Worm (Caenorhabditis elegans) whole organism, late embryonic: Measurements from ENCODE around the gene myo-2.

Source experiments
- C08G9.2 ChIP-seq: sonication (generic microtip); optimal IDR thresholded peaks from 2 replicates; lab custom pipeline; 2016; ENCODE audit warnings: mild to moderate bottlenecking, missing genetic modification characterization, moderate library complexity, missing compliant biosample characterization
- K02D7.2 ChIP-seq: sonication (generic microtip); optimal IDR thresholded peaks from 2 replicates; lab custom pipeline; 2017; ENCODE audit warnings: mild to moderate bottlenecking, missing genetic modification characterization, missing compliant biosample characterization
- K09A11.1 ChIP-seq: sonication (generic microtip); optimal IDR thresholded peaks from 2 replicates; lab custom pipeline; 2017; ENCODE audit warnings: antibody characterized with exemption, mild to moderate bottlenecking, missing genetic modification characterization, missing compliant biosample characterization; ENCODE audit not compliant: insufficient read depth
- Y22D7AL.16 ChIP-seq: sonication (generic microtip); optimal IDR thresholded peaks from 2 replicates; lab custom pipeline; 2016; ENCODE audit warnings: missing genetic modification characterization, missing compliant biosample characterization
- ahr-1 ChIP-seq: sonication (generic microtip); optimal IDR thresholded peaks from 2 replicates; lab custom pipeline; 2016; ENCODE audit warnings: missing genetic modification characterization, missing compliant biosample characterization
- ceh-18 ChIP-seq: sonication (generic microtip); optimal IDR thresholded peaks from 2 replicates; lab custom pipeline; 2016; ENCODE audit warnings: missing genetic modification characterization, missing compliant biosample characterization
- ceh-22 ChIP-seq: sonication (generic microtip); optimal IDR thresholded peaks from 2 replicates; lab custom pipeline; 2017; ENCODE audit warnings: missing biosample characterization, missing genetic modification characterization
- ceh-24 ChIP-seq: sonication (generic microtip); optimal IDR thresholded peaks from 2 replicates; lab custom pipeline; 2016; ENCODE audit warnings: mild to moderate bottlenecking, missing genetic modification characterization, missing compliant biosample characterization
- ceh-30 ChIP-seq: fragments of 150-350 bp; optimal IDR thresholded peaks from 2 replicates; lab custom pipeline; 2014; ENCODE audit warnings: missing biosample characterization, missing genetic modification characterization
- ceh-31 ChIP-seq: sonication (generic microtip); optimal IDR thresholded peaks from 2 replicates; lab custom pipeline; 2016; ENCODE audit warnings: missing genetic modification characterization, missing compliant biosample characterization
- ceh-34 ChIP-seq: sonication (generic microtip); optimal IDR thresholded peaks from 2 replicates; lab custom pipeline; 2016; ENCODE audit warnings: mild to moderate bottlenecking, missing genetic modification characterization, missing compliant biosample characterization
- ceh-45 ChIP-seq: fragments of 200-800 bp; sonication (Bioruptor generic); IDR thresholded peaks from 2 replicates; pipeline ENCODE4 v1.3.6; 2022; ENCODE audit warnings: missing genetic modification reagents, missing genetic modification characterization, missing compliant biosample characterization
- ceh-6 ChIP-seq: fragments of 200-800 bp; sonication (Bioruptor generic); optimal IDR thresholded peaks from 2 replicates; lab custom pipeline; 2018; ENCODE audit warnings: mild to moderate bottlenecking, missing genetic modification characterization, missing compliant biosample characterization
- ceh-9 ChIP-seq: sonication (generic microtip); optimal IDR thresholded peaks from 2 replicates; lab custom pipeline; 2016; ENCODE audit warnings: mild to moderate bottlenecking, missing genetic modification characterization, inconsistent platforms, missing compliant biosample characterization
- che-1 ChIP-seq: sonication (generic microtip); optimal IDR thresholded peaks from 2 replicates; lab custom pipeline; 2016; ENCODE audit warnings: mild to moderate bottlenecking, missing genetic modification characterization, missing compliant biosample characterization
- dmd-4 ChIP-seq: sonication (generic microtip); optimal IDR thresholded peaks from 2 replicates; lab custom pipeline; 2016; ENCODE audit warnings: borderline replicate concordance, missing genetic modification characterization, missing compliant biosample characterization
- dve-1 ChIP-seq: sonication (generic microtip); optimal IDR thresholded peaks from 2 replicates; lab custom pipeline; 2017; ENCODE audit warnings: antibody characterized with exemption, mild to moderate bottlenecking, missing genetic modification characterization, missing compliant biosample characterization
- elt-2 ChIP-seq: sonication (generic microtip); optimal IDR thresholded peaks from 2 replicates; lab custom pipeline; 2016; ENCODE audit warnings: missing genetic modification reagents, missing genetic modification characterization, missing compliant biosample characterization
- elt-4 ChIP-seq: sonication (generic microtip); optimal IDR thresholded peaks from 2 replicates; lab custom pipeline; 2016; ENCODE audit warnings: missing genetic modification characterization, missing compliant biosample characterization
- ets-4 ChIP-seq: sonication (generic microtip); optimal IDR thresholded peaks from 2 replicates; lab custom pipeline; 2016; ENCODE audit warnings: missing genetic modification characterization, missing compliant biosample characterization
- eyg-1 ChIP-seq: sonication (generic microtip); optimal IDR thresholded peaks from 2 replicates; lab custom pipeline; 2016; ENCODE audit warnings: missing genotype, missing genetic modification characterization, missing compliant biosample characterization
- fax-1 ChIP-seq: sonication (generic microtip); optimal IDR thresholded peaks from 2 replicates; lab custom pipeline; 2016; ENCODE audit warnings: missing genotype, missing genetic modification characterization, missing compliant biosample characterization
- fkh-10 ChIP-seq: fragments of 150-350 bp; optimal IDR thresholded peaks from 2 replicates; lab custom pipeline; 2014; ENCODE audit warnings: missing biosample characterization, missing genetic modification reagents, missing genetic modification characterization
- hlh-13 ChIP-seq: fragments of 200-800 bp; sonication (Bioruptor generic); optimal IDR thresholded peaks from 2 replicates; lab custom pipeline; 2018; ENCODE audit warnings: mild to moderate bottlenecking, missing genetic modification characterization, missing compliant biosample characterization
- hlh-30 ChIP-seq: sonication (generic microtip); optimal IDR thresholded peaks from 2 replicates; lab custom pipeline; 2017; ENCODE audit warnings: antibody characterized with exemption, missing genetic modification characterization, missing compliant biosample characterization; ENCODE audit not compliant: insufficient read depth
- hlh-6 ChIP-seq: sonication (generic microtip); optimal IDR thresholded peaks from 2 replicates; lab custom pipeline; 2016; ENCODE audit warnings: missing genotype, missing genetic modification characterization, missing compliant biosample characterization
- hlh-8 ChIP-seq: sonication (generic microtip); optimal IDR thresholded peaks from 2 replicates; lab custom pipeline; 2016; ENCODE audit warnings: missing genotype, missing genetic modification characterization, missing compliant biosample characterization
- lim-6 ChIP-seq: sonication (generic microtip); optimal IDR thresholded peaks from 2 replicates; lab custom pipeline; 2016; ENCODE audit warnings: missing genetic modification characterization, missing compliant biosample characterization
- madf-2 ChIP-seq: sonication (generic microtip); optimal IDR thresholded peaks from 2 replicates; lab custom pipeline; 2017; ENCODE audit warnings: missing genetic modification characterization, missing compliant biosample characterization
- nfya-1 ChIP-seq: sonication (generic microtip); optimal IDR thresholded peaks from 2 replicates; lab custom pipeline; 2017; ENCODE audit warnings: missing genetic modification characterization, mild to moderate bottlenecking, missing compliant biosample characterization, antibody characterized with exemption, moderate library complexity
- nhr-11 ChIP-seq: fragments of 150-350 bp; optimal IDR thresholded peaks from 2 replicates; lab custom pipeline; 2014; ENCODE audit warnings: missing biosample characterization, missing genetic modification characterization
- nhr-232 ChIP-seq: sonication (generic microtip); optimal IDR thresholded peaks from 2 replicates; lab custom pipeline; 2016; ENCODE audit warnings: missing genetic modification characterization, missing compliant biosample characterization
- npax-4 ChIP-seq: sonication (generic microtip); optimal IDR thresholded peaks from 2 replicates; lab custom pipeline; 2016; ENCODE audit warnings: missing genetic modification characterization, missing compliant biosample characterization
- pat-9 ChIP-seq: fragments of 200-800 bp; sonication (Bioruptor generic); optimal IDR thresholded peaks from 2 replicates; lab custom pipeline; 2018; ENCODE audit warnings: mild to moderate bottlenecking, missing genetic modification characterization, moderate library complexity, missing compliant biosample characterization
- pax-1 ChIP-seq: fragments of 150-350 bp; optimal IDR thresholded peaks from 2 replicates; lab custom pipeline; 2014; ENCODE audit warnings: missing biosample characterization, missing genetic modification characterization
- pros-1 ChIP-seq: fragments of 150-350 bp; optimal IDR thresholded peaks from 2 replicates; lab custom pipeline; 2014; ENCODE audit warnings: missing biosample characterization, missing genetic modification reagents, missing genetic modification characterization
- ref-2 ChIP-seq: sonication (generic microtip); optimal IDR thresholded peaks from 2 replicates; lab custom pipeline; 2016; ENCODE audit warnings: missing genetic modification characterization, missing compliant biosample characterization
- rnt-1 ChIP-seq: sonication (generic microtip); optimal IDR thresholded peaks from 2 replicates; lab custom pipeline; 2016; ENCODE audit warnings: missing genetic modification characterization, missing compliant biosample characterization
- sdc-2 ChIP-seq: sonication (generic microtip); optimal IDR thresholded peaks from 2 replicates; lab custom pipeline; 2016; ENCODE audit warnings: missing genotype, missing genetic modification characterization, missing compliant biosample characterization
- sox-2 ChIP-seq: fragments of 200-800 bp; sonication (Bioruptor generic); IDR thresholded peaks from 2 replicates; pipeline ENCODE4 v1.3.6; 2022; ENCODE audit warnings: missing genetic modification reagents, missing genetic modification characterization, missing compliant biosample characterization
- sox-4 ChIP-seq: sonication (generic microtip); optimal IDR thresholded peaks from 2 replicates; lab custom pipeline; 2017; ENCODE audit warnings: mild to moderate bottlenecking, missing genetic modification characterization, inconsistent platforms, missing compliant biosample characterization
- syd-9 ChIP-seq: sonication (generic microtip); optimal IDR thresholded peaks from 2 replicates; lab custom pipeline; 2016; ENCODE audit warnings: mild to moderate bottlenecking, missing genetic modification characterization, moderate library complexity, missing compliant biosample characterization
- tbx-7 ChIP-seq: sonication (generic microtip); optimal IDR thresholded peaks from 2 replicates; lab custom pipeline; 2016; ENCODE audit warnings: missing genotype, missing genetic modification characterization, missing compliant biosample characterization
- ttx-3 ChIP-seq: sonication (generic microtip); optimal IDR thresholded peaks from 2 replicates; lab custom pipeline; 2016; ENCODE audit warnings: missing genetic modification reagents, missing genetic modification characterization, missing compliant biosample characterization
- unc-42 ChIP-seq: sonication (generic microtip); optimal IDR thresholded peaks from 2 replicates; lab custom pipeline; 2016; ENCODE audit warnings: missing genotype, missing genetic modification characterization, missing compliant biosample characterization
- unc-55 ChIP-seq: sonication (generic microtip); optimal IDR thresholded peaks from 2 replicates; lab custom pipeline; 2017; ENCODE audit warnings: missing biosample characterization, missing genetic modification reagents, missing genetic modification characterization
- ztf-16 ChIP-seq: sonication (generic microtip); optimal IDR thresholded peaks from 2 replicates; lab custom pipeline; 2017; ENCODE audit warnings: missing genetic modification characterization, missing compliant biosample characterization

myo-2 gene

DNA sequence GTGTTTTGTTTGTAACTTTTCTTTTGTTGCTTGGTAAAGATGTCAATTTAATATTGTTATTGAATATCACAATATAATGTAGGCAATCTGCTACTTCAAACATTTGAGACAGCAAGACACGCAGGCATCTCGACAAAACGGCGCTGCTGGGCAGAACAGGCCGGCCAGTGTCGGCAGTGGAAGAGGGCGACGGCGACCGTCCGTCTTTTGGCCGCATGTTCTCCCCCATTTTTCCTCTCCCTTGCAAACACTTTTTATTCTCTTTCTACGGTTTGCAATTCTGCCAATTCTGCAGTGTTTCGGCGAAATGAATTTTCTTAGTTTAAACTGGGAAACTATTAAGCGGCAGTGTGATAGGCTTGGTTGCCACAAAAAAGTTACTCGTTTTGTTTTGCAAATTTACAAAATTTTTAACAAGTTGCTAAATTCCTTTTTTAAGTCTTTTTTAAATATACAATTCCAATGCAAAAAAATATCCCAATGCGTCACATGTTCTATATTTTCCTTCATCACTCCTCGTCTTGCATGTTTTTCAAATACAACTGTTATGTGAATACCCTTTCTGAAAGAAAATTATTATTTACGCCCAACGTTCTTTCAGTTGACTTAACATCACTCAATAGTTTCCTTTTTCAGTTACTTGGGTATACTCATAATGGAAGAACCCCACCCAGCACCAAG is 18.5 kb upstream of the myo-2 start, which contains the start of gene T18D3.6:
TSS of gene T18D3.6 (plus strand) at position 631 of the 681 bp plus-strand sequence.
- TF ChIP-seq pros-1 (tag; lab: Kevin White, UChicago) (no peak), elt-2 (no peak), ceh-45 (GFP tag; lab: Robert Waterston, UW) (0 out of 2 replicates have a peak, but pooled peaks have one; percentile 14)

DNA sequence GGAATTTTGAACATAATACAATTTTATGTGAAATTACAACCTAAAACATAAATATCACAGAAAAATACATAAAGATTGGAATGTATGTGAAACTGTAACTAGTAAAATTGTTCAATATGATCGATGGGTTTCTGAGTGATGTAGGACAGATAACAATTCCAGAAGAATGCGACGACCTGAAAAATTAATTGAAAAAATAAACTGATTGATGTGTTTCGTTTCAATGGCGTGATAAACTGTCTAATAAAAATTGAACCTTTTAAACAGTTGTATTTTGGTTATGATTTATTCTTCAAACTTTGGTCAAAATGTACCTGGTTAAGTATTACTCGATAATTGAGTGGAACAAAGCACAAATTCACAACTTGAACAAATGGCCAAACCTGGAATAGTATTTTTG is 16.6 kb upstream of the myo-2 start:
- no peak for TF ChIP-seq Y22D7AL.16 (tag; lab: Kevin White, UChicago)
- no peak for TF ChIP-seq ceh-30
- TF ChIP-seq nhr-232: no peak
- no peak for TF ChIP-seq elt-4 (tag; lab: Kevin White, UChicago)
- no peak for TF ChIP-seq K09A11.1 (tag; lab: Kevin White, UChicago)
- TF ChIP-seq lim-6: no peak
- TF ChIP-seq syd-9 (tag; lab: Kevin White, UChicago): no peak
- TF ChIP-seq tbx-7 (tag; lab: Kevin White, UChicago): no peak
- TF ChIP-seq pat-9 (tag; lab: Kevin White, UChicago): no peak
- no peak for TF ChIP-seq ahr-1 (tag; lab: Kevin White, UChicago)
- no peak for TF ChIP-seq sdc-2

DNA sequence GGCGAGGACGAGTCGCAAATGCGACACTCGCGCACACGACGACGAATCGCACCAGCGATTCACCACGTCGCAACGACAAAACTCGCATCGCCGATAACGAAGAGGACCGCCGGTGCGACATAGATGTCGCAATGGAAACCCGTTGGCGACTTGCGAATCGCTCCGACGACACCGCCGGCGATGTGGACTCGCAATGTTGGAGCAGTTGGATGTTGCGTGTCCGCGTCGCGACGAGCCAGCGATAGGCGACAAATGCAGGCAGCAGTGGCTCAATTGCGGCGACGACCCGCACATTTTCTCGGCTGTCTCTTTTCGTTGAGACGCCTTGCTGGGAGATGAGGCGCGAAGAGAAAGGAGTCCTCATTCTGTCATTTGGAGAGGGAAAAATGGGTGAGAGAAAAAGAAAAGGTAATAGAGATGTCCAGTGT is 15.7 kb upstream of the myo-2 start:
- TF ChIP-seq elt-4 (tag; lab: Kevin White, UChicago): peak; percentile 24
- peak; percentile 25 for TF ChIP-seq ceh-6 (GFP tag; lab: Kevin White, UChicago)
- no peak for TF ChIP-seq npax-4 (tag; lab: Kevin White, UChicago)
- TF ChIP-seq unc-55 (GFP tag; lab: Kevin White, UChicago): peak; percentile 44
- TF ChIP-seq nhr-11 (tag; lab: Kevin White, UChicago): no peak
- TF ChIP-seq hlh-13 (GFP tag; lab: Kevin White, UChicago): no peak
- TF ChIP-seq pros-1 (tag; lab: Kevin White, UChicago): no peak
- TF ChIP-seq ref-2 (tag; lab: Kevin White, UChicago): peak; percentile 80
- TF ChIP-seq rnt-1 (tag; lab: Kevin White, UChicago): peak; percentile 54
- TF ChIP-seq hlh-30 (tag; lab: Kevin White, UChicago): no peak
- no peak for TF ChIP-seq fkh-10
- TF ChIP-seq sox-4 (tag; lab: Kevin White, UChicago): no peak
- peak; percentile 44 for TF ChIP-seq ceh-34 (tag; lab: Kevin White, UChicago)
- no peak for TF ChIP-seq ttx-3 (tag; lab: Kevin White, UChicago)
- TF ChIP-seq elt-2: peak; percentile 34
- TF ChIP-seq ceh-45 (GFP tag; lab: Robert Waterston, UW): no peak
- peak; percentile 42 for TF ChIP-seq lim-6
- TF ChIP-seq ets-4 (tag; lab: Kevin White, UChicago): peak; percentile 19
- TF ChIP-seq sdc-2: peak; percentile 80
- no peak for TF ChIP-seq ceh-22 (tag; lab: Kevin White, UChicago)
- no peak for TF ChIP-seq fax-1 (tag; lab: Kevin White, UChicago)
- TF ChIP-seq eyg-1 (tag; lab: Kevin White, UChicago): no peak
- TF ChIP-seq ztf-16 (tag; lab: Kevin White, UChicago): no peak
- peak; percentile 57 for TF ChIP-seq ceh-18 (tag; lab: Kevin White, UChicago)
- no peak for TF ChIP-seq sox-2 (GFP tag; lab: Robert Waterston, UW)
- peak; percentile 24 for TF ChIP-seq hlh-8
- TF ChIP-seq hlh-6 (tag; lab: Kevin White, UChicago): peak; percentile 59
- no peak for TF ChIP-seq ahr-1 (tag; lab: Kevin White, UChicago)
- peak; percentile 44 for TF ChIP-seq unc-42
- TF ChIP-seq nfya-1 (tag; lab: Kevin White, UChicago): no peak
- TF ChIP-seq madf-2: peak; percentile 99
- TF ChIP-seq ceh-9 (tag; lab: Kevin White, UChicago): no peak
- TF ChIP-seq dmd-4: no peak
- TF ChIP-seq che-1 (tag; lab: Kevin White, UChicago): peak; percentile 11
- TF ChIP-seq pax-1 (tag; lab: Kevin White, UChicago): no peak
- TF ChIP-seq ceh-31 (tag; lab: Kevin White, UChicago): peak; percentile 63
- no peak for TF ChIP-seq pat-9 (tag; lab: Kevin White, UChicago)
- peak; percentile 8 for TF ChIP-seq C08G9.2 (tag; lab: Kevin White, UChicago)
- TF ChIP-seq ceh-24 (tag; lab: Kevin White, UChicago): no peak
- peak; percentile 39 for TF ChIP-seq dve-1 (tag; lab: Kevin White, UChicago)
- no peak for TF ChIP-seq K02D7.2 (tag; lab: Kevin White, UChicago)
- TF ChIP-seq syd-9 (tag; lab: Kevin White, UChicago): no peak
